Fruit fly (Drosophila melanogaster) whole organism, embryonic: ENCODE measurements around the gene Sk1.

Experiments used
- Atf3 ChIP-seq: fragments of 200-800 bp; sonication (Bioruptor generic); optimal IDR thresholded peaks from 3 replicates; lab custom pipeline; 2016; ENCODE audit warnings: missing biosample characterization, missing genetic modification characterization
- CG10979 ChIP-seq: fragments of 200-800 bp; sonication (Bioruptor generic); optimal IDR thresholded peaks from 2 replicates; lab custom pipeline; 2018; ENCODE audit warnings: missing biosample characterization, mild to moderate bottlenecking, missing genetic modification characterization, moderate library complexity
- CG12299 ChIP-seq: fragments of 200-800 bp; sonication (Bioruptor generic); optimal IDR thresholded peaks from 2 replicates; lab custom pipeline; 2018; ENCODE audit warnings: missing biosample characterization, mild to moderate bottlenecking, missing genetic modification characterization
- CG12659 ChIP-seq: fragments of 200-800 bp; sonication (Bioruptor generic); optimal IDR thresholded peaks from 3 replicates; lab custom pipeline; 2017; ENCODE audit warnings: mild to moderate bottlenecking, missing biosample characterization, missing genetic modification reagents, missing genetic modification characterization
- CG15073 ChIP-seq: fragments of 200-800 bp; sonication (Bioruptor generic); optimal IDR thresholded peaks from 2 replicates; lab custom pipeline; 2016; ENCODE audit warnings: missing biosample characterization, missing genetic modification characterization
- CG16813 ChIP-seq: fragments of 200-800 bp; sonication (Bioruptor generic); IDR thresholded peaks from 3 replicates; pipeline ENCODE4 v1.3.6; 2022; ENCODE audit warnings: missing biosample characterization, missing genetic modification characterization; ENCODE audit not compliant: partially characterized antibody
- CG17568 ChIP-seq: fragments of 200-800 bp; sonication (Bioruptor generic); optimal IDR thresholded peaks from 2 replicates; lab custom pipeline; 2018; ENCODE audit warnings: missing biosample characterization, mild to moderate bottlenecking, missing genetic modification characterization, moderate library complexity
- CG18011 ChIP-seq: fragments of 200-800 bp; sonication (Bioruptor generic); optimal IDR thresholded peaks from 2 replicates; lab custom pipeline; 2017; ENCODE audit warnings: missing biosample characterization, missing genetic modification characterization, mild to moderate bottlenecking, moderate library complexity, missing genotype
- CG2199 ChIP-seq: fragments of 200-800 bp; sonication (Bioruptor generic); IDR thresholded peaks from 3 replicates; pipeline ENCODE4 v1.3.6; 2022; ENCODE audit warnings: missing biosample characterization, missing genetic modification characterization
- CG30403 ChIP-seq: fragments of 200-800 bp; sonication (Bioruptor generic); optimal IDR thresholded peaks from 3 replicates; lab custom pipeline; 2016; ENCODE audit warnings: missing biosample characterization, missing genetic modification characterization
- CG31441 ChIP-seq: fragments of 200-800 bp; sonication (Bioruptor generic); IDR thresholded peaks from 2 replicates; pipeline ENCODE4 v1.3.6; 2022; ENCODE audit warnings: missing biosample characterization, missing genetic modification characterization
- CG6254 ChIP-seq: fragments of 200-800 bp; sonication (Bioruptor generic); optimal IDR thresholded peaks from 3 replicates; lab custom pipeline; 2017; ENCODE audit warnings: mild to moderate bottlenecking, missing biosample characterization, missing genetic modification reagents, missing genetic modification characterization
- CG6272 ChIP-seq: fragments of 200-800 bp; sonication (Bioruptor generic); IDR thresholded peaks from 2 replicates; pipeline ENCODE4 v1.3.6; 2022; ENCODE audit warnings: missing biosample characterization, missing genetic modification characterization
- CG6791 ChIP-seq: fragments of 200-800 bp; sonication (Bioruptor generic); IDR thresholded peaks from 3 replicates; pipeline ENCODE4 v1.3.6; 2022; ENCODE audit warnings: missing biosample characterization, missing genetic modification characterization; ENCODE audit not compliant: partially characterized antibody
- CG7928 ChIP-seq: fragments of 200-800 bp; sonication (Bioruptor generic); optimal IDR thresholded peaks from 2 replicates; lab custom pipeline; 2017; ENCODE audit warnings: missing biosample characterization, mild to moderate bottlenecking, missing genetic modification characterization
- CG7987 ChIP-seq: fragments of 200-800 bp; sonication (Bioruptor generic); optimal IDR thresholded peaks from 2 replicates; lab custom pipeline; 2018; ENCODE audit warnings: missing biosample characterization, mild to moderate bottlenecking, missing genetic modification characterization, moderate library complexity
- CG8478 ChIP-seq: fragments of >200 bp; optimal IDR thresholded peaks from 2 replicates; lab custom pipeline; 2018
- CG8944 ChIP-seq: fragments of 200-800 bp; sonication (Bioruptor generic); optimal IDR thresholded peaks from 3 replicates; lab custom pipeline; 2016; ENCODE audit warnings: missing biosample characterization, missing genetic modification characterization
- D ChIP-seq, 2 experiments: fragments of 200-800 bp in 1 of 2; fragments of >200 bp in 1 of 2; sonication (Bioruptor generic) in 1 of 2; optimal IDR thresholded peaks; 2 replicates in 1 of 2; 3 replicates in 1 of 2; lab custom pipeline; 2017; ENCODE audit warnings: mild to moderate bottlenecking in 1 of 2, missing biosample characterization in 1 of 2, missing genetic modification characterization in 1 of 2, missing genetic modification reagents in 1 of 2
- Dfd ChIP-seq, 2 experiments: fragments of >200 bp; optimal IDR thresholded peaks; 2 replicates each; lab custom pipeline; 2017; ENCODE audit warnings: missing biosample characterization in 2 of 2, missing genetic modification characterization in 2 of 2
- GATAe ChIP-seq: fragments of 200-800 bp; sonication (Bioruptor generic); conservative IDR thresholded peaks from 2 replicates; pipeline ENCODE4 v1.3.6; 2022; ENCODE audit warnings: missing biosample characterization, missing genetic modification characterization
- HLH54F ChIP-seq: fragments of 200-800 bp; sonication (Bioruptor generic); optimal IDR thresholded peaks from 3 replicates; lab custom pipeline; 2016; ENCODE audit warnings: missing biosample characterization, missing genetic modification characterization
- Kr ChIP-seq: fragments of 200-800 bp; sonication (Bioruptor generic); optimal IDR thresholded peaks from 2 replicates; lab custom pipeline; 2017; ENCODE audit warnings: missing biosample characterization, mild to moderate bottlenecking, missing genetic modification characterization
- Lhr ChIP-seq: fragments of 200-800 bp; sonication (Bioruptor generic); optimal IDR thresholded peaks from 3 replicates; lab custom pipeline; 2017; ENCODE audit warnings: mild to moderate bottlenecking, missing biosample characterization, missing genetic modification reagents, missing genetic modification characterization
- Mad ChIP-seq: fragments of 200-800 bp; sonication (Bioruptor generic); optimal IDR thresholded peaks from 2 replicates; lab custom pipeline; 2016; ENCODE audit warnings: missing biosample characterization, missing genetic modification characterization
- Max ChIP-seq: fragments of 200-800 bp; sonication (Bioruptor generic); optimal IDR thresholded peaks from 2 replicates; lab custom pipeline; 2016; ENCODE audit warnings: missing biosample characterization, mild to moderate bottlenecking, missing genetic modification characterization
- Mes4 ChIP-seq: fragments of 200-800 bp; sonication (Bioruptor generic); optimal IDR thresholded peaks from 2 replicates; lab custom pipeline; 2016; ENCODE audit warnings: missing biosample characterization, missing genetic modification characterization
- Mrtf ChIP-seq: fragments of 200-800 bp; sonication (Bioruptor generic); IDR thresholded peaks from 3 replicates; pipeline ENCODE4 v1.3.6; 2022; ENCODE audit warnings: missing biosample characterization, missing genetic modification characterization
- Sox102F ChIP-seq: fragments of 200-800 bp; sonication (Bioruptor generic); optimal IDR thresholded peaks from 2 replicates; lab custom pipeline; 2018; ENCODE audit warnings: missing biosample characterization, mild to moderate bottlenecking, missing genetic modification characterization, moderate library complexity
- Stat92E ChIP-seq, 3 experiments: fragments of >200 bp in 2 of 3; fragments of 200-800 bp in 1 of 3; sonication (Bioruptor generic) in 1 of 3; optimal IDR thresholded peaks; 2 replicates each; lab custom pipeline; 2017 to 2019; ENCODE audit warnings: missing biosample characterization in 3 of 3, missing genetic modification characterization in 3 of 3, mild to moderate bottlenecking in 1 of 3, moderate library complexity in 1 of 3
- ash1 ChIP-seq: fragments of 200-800 bp; sonication (Bioruptor generic); optimal IDR thresholded peaks from 2 replicates; lab custom pipeline; 2018; ENCODE audit warnings: missing biosample characterization, mild to moderate bottlenecking, missing genetic modification characterization
- crc ChIP-seq: fragments of 200-800 bp; sonication (Bioruptor generic); optimal IDR thresholded peaks from 2 replicates; lab custom pipeline; 2016; ENCODE audit warnings: missing biosample characterization, missing genetic modification characterization
- dpn ChIP-seq, 2 experiments: fragments of 200-800 bp; sonication (Bioruptor generic); optimal IDR thresholded peaks; 3 replicates each; lab custom pipeline; 2016; ENCODE audit warnings: missing biosample characterization in 2 of 2, missing genetic modification characterization in 2 of 2
- gce ChIP-seq: fragments of 200-800 bp; sonication (Bioruptor generic); IDR thresholded peaks from 3 replicates; pipeline ENCODE4 v1.3.6; 2022; ENCODE audit warnings: missing biosample characterization, missing genetic modification characterization
- grau ChIP-seq: fragments of 200-800 bp; optimal IDR thresholded peaks from 3 replicates; lab custom pipeline; 2019; ENCODE audit warnings: missing biosample characterization, mild to moderate bottlenecking, missing genetic modification characterization, moderate library complexity
- klu ChIP-seq: fragments of 200-800 bp; sonication (Bioruptor generic); IDR thresholded peaks from 2 replicates; pipeline ENCODE4 v1.3.6; 2022; ENCODE audit warnings: missing biosample characterization, missing genetic modification characterization
- lbe ChIP-seq: fragments of 200-800 bp; sonication (Bioruptor generic); optimal IDR thresholded peaks from 2 replicates; lab custom pipeline; 2016; ENCODE audit warnings: missing biosample characterization, mild to moderate bottlenecking, missing genetic modification characterization
- lilli ChIP-seq: fragments of 200-800 bp; sonication (Bioruptor generic); optimal IDR thresholded peaks from 3 replicates; lab custom pipeline; 2016; ENCODE audit warnings: missing biosample characterization, missing genetic modification characterization
- lmd ChIP-seq: fragments of 200-800 bp; sonication (Bioruptor generic); IDR thresholded peaks from 2 replicates; pipeline ENCODE4 v1.3.6; 2022; ENCODE audit warnings: missing biosample characterization, missing genetic modification characterization
- lov ChIP-seq, 2 experiments: fragments of 200-800 bp in 1 of 2; fragments of >200 bp in 1 of 2; sonication (Bioruptor generic) in 1 of 2; IDR thresholded peaks in 1 of 2; optimal IDR thresholded peaks in 1 of 2; 2 replicates in 1 of 2; 3 replicates in 1 of 2; pipeline versions ENCODE4 v1.3.6 to Lab custom; 2017 to 2022; ENCODE audit warnings: missing biosample characterization in 1 of 2, missing genetic modification characterization in 1 of 2
- nau ChIP-seq: fragments of 200-800 bp; sonication (Bioruptor generic); optimal IDR thresholded peaks from 3 replicates; lab custom pipeline; 2017; ENCODE audit warnings: missing biosample characterization, mild to moderate bottlenecking, missing genetic modification characterization, missing genetic modification reagents
- pho ChIP-seq: fragments of 200-800 bp; sonication (Bioruptor generic); optimal IDR thresholded peaks from 2 replicates; lab custom pipeline; 2016; ENCODE audit warnings: missing biosample characterization, missing genetic modification characterization
- pita ChIP-seq: fragments of 200-800 bp; sonication (Bioruptor generic); optimal IDR thresholded peaks from 2 replicates; lab custom pipeline; 2017; ENCODE audit warnings: missing biosample characterization, mild to moderate bottlenecking, missing genetic modification characterization
- rib ChIP-seq: fragments of 200-800 bp; sonication (Bioruptor generic); IDR thresholded peaks from 2 replicates; pipeline ENCODE4 v1.3.6; 2022; ENCODE audit warnings: missing biosample characterization, missing genetic modification characterization
- sens ChIP-seq: fragments of 200-800 bp; sonication (Bioruptor generic); peaks from one replicate; lab custom pipeline; 2016; ENCODE audit warnings: missing biosample characterization, missing genetic modification characterization
- sima ChIP-seq: fragments of 200-800 bp; sonication (Bioruptor generic); optimal IDR thresholded peaks from 2 replicates; lab custom pipeline; 2016; ENCODE audit warnings: missing biosample characterization, missing genetic modification characterization
- trh ChIP-seq: fragments of 200-800 bp; sonication (Bioruptor generic); optimal IDR thresholded peaks from 2 replicates; lab custom pipeline; 2016; ENCODE audit warnings: missing biosample characterization, missing genetic modification characterization
- twi ChIP-seq: fragments of 200-800 bp; optimal IDR thresholded peaks from 2 replicates; lab custom pipeline; 2019; ENCODE audit warnings: missing biosample characterization, mild to moderate bottlenecking, missing genetic modification characterization, moderate library complexity
- z ChIP-seq: fragments of 200-800 bp; sonication (Bioruptor generic); IDR thresholded peaks from 3 replicates; pipeline ENCODE4 v1.3.6; 2022; ENCODE audit warnings: missing biosample characterization, missing genetic modification characterization

The Sk1 gene

dm6 chrX:11452846-11453391, 10.6 kb downstream of the Sk1 start (continued):
- TF ChIP-seq CG12299 (tag; lab: Kevin White, UChicago) = peak; percentile 36
- peak; percentile 71 for TF ChIP-seq rib (GFP tag; lab: Robert Waterston, UW)
- peak; percentile 9 for TF ChIP-seq CG15073 (GFP tag; lab: Kevin White, UChicago)
- peak; percentile 55 for TF ChIP-seq pho (GFP tag; lab: Kevin White, UChicago)
- TF ChIP-seq crc (GFP tag; lab: Kevin White, UChicago) = peak; percentile 50
- TF ChIP-seq Mad (GFP tag; lab: Kevin White, UChicago) = peak; percentile 65
- TF ChIP-seq gce (GFP tag; lab: Robert Waterston, UW) = peak; percentile 85
- peak; percentile 55 for TF ChIP-seq nau (GFP tag; lab: Kevin White, UChicago)
- peak; percentile 97 for TF ChIP-seq sens
- no peak for TF ChIP-seq Dfd (GFP tag; optimal IDR thresholded peaks at IDR 0.05; lab: Kevin White, UChicago)
- peak; percentile 78 for TF ChIP-seq grau (tag; lab: Kevin White, UChicago)
- TF ChIP-seq CG10979 (tag; lab: Kevin White, UChicago) = peak; percentile 66
- TF ChIP-seq dpn (GFP tag; optimal IDR thresholded peaks at IDR 0.05; lab: Kevin White, UChicago) = peak; percentile 74 to 79
- peak; percentile 87 for TF ChIP-seq lmd (GFP tag; lab: Robert Waterston, UW)
- no peak for TF ChIP-seq D (optimal IDR thresholded peaks at IDR 0.05; lab: Kevin White, UChicago)
- peak; percentile 61 for TF ChIP-seq D (GFP tag; optimal IDR thresholded peaks at IDR 0.05; lab: Kevin White, UChicago)
- peak; percentile 49 for TF ChIP-seq CG7987 (GFP tag; lab: Kevin White, UChicago)
- TF ChIP-seq Mrtf (GFP tag; lab: Robert Waterston, UW) = peak; percentile 66; the same call in 1 of the 3 replicates
- peak; percentile 46 for TF ChIP-seq Atf3
- no peak for TF ChIP-seq CG6791
- TF ChIP-seq CG7928 (GFP tag; lab: Kevin White, UChicago) = no peak
- no peak for TF ChIP-seq Max (GFP tag; lab: Kevin White, UChicago)
- no peak for TF ChIP-seq Kr (GFP tag; lab: Kevin White, UChicago)
- TF ChIP-seq CG12659 (GFP tag; lab: Kevin White, UChicago) = peak; percentile 64
- peak; percentile 50 for TF ChIP-seq CG17568 (GFP tag; lab: Kevin White, UChicago)
- peak; percentile 79 for TF ChIP-seq CG6272 (GFP tag; lab: Robert Waterston, UW)
- TF ChIP-seq CG16813 (GFP tag; lab: Robert Waterston, UW) = no peak
- TF ChIP-seq CG8478 (lab: Kevin White, UChicago) = no peak
- TF ChIP-seq twi = no peak
- TF ChIP-seq Mes4 = peak; percentile 62
- peak; percentile 39; the same call in 1 of the 2 replicates for TF ChIP-seq klu (GFP tag; lab: Robert Waterston, UW)
- TF ChIP-seq CG30403 (GFP tag; lab: Kevin White, UChicago) = peak; percentile 74
- TF ChIP-seq lbe (GFP tag; lab: Kevin White, UChicago) = no peak
- TF ChIP-seq z = 0 out of 3 replicates have a peak, but pooled peaks have one; percentile 40
- peak; percentile 41 for TF ChIP-seq CG8944 (GFP tag; lab: Kevin White, UChicago)
- TF ChIP-seq Sox102F (GFP tag; lab: Kevin White, UChicago) = peak; percentile 82
- peak; percentile 88 for TF ChIP-seq lilli (GFP tag; lab: Kevin White, UChicago)
- TF ChIP-seq lov (optimal IDR thresholded peaks at IDR 0.05; lab: Kevin White, UChicago) = no peak
- peak; percentile 68; the same call in 2 of the 3 replicates for TF ChIP-seq lov (GFP tag; IDR thresholded peaks at IDR 0.05; lab: Robert Waterston, UW)
- peak; percentile 35 for TF ChIP-seq trh (GFP tag; lab: Kevin White, UChicago)
- TF ChIP-seq sima = peak; percentile 43
- TF ChIP-seq pita (GFP tag; lab: Kevin White, UChicago) = no peak
- no peak for TF ChIP-seq GATAe (GFP tag; lab: Robert Waterston, UW)
- peak; percentile 1 for TF ChIP-seq CG18011
- TF ChIP-seq CG6254 = peak; percentile 55
- no peak for TF ChIP-seq ash1 (GFP tag; lab: Kevin White, UChicago)
- no peak for TF ChIP-seq Stat92E (GFP tag; optimal IDR thresholded peaks at IDR 0.05; lab: Kevin White, UChicago)
- peak; percentile 77 for TF ChIP-seq CG2199
- TF ChIP-seq Lhr (GFP tag; lab: Kevin White, UChicago) = peak; percentile 22
- peak; percentile 59 for TF ChIP-seq HLH54F (GFP tag; lab: Kevin White, UChicago)
- TF ChIP-seq CG31441 (GFP tag; lab: Robert Waterston, UW) = peak; percentile 60; the same call in 1 of the 2 replicates
